Worm (Caenorhabditis elegans): ENCODE results near the gene ndub-5.

ce11 chrII:5727707-5728106 is 36.6 kb upstream of the ndub-5 start, which contains the start of gene rab-3:
- TF ChIP-seq pha-4 (tag; optimal IDR thresholded peaks at IDR 0.05) = no peak
- no peak for TF ChIP-seq nhr-11 (tag; optimal IDR thresholded peaks at IDR 0.05)
- no peak for TF ChIP-seq tbx-2 (tag; optimal IDR thresholded peaks at IDR 0.05)
- no peak for TF ChIP-seq ceh-2 (tag; optimal IDR thresholded peaks at IDR 0.05)
- TF ChIP-seq elt-2 (tag; optimal IDR thresholded peaks at IDR 0.05) = no peak
